Worm (Caenorhabditis elegans): ENCODE measurements around the gene Y62H9A.16.

Gene Y62H9A.16

DNA sequence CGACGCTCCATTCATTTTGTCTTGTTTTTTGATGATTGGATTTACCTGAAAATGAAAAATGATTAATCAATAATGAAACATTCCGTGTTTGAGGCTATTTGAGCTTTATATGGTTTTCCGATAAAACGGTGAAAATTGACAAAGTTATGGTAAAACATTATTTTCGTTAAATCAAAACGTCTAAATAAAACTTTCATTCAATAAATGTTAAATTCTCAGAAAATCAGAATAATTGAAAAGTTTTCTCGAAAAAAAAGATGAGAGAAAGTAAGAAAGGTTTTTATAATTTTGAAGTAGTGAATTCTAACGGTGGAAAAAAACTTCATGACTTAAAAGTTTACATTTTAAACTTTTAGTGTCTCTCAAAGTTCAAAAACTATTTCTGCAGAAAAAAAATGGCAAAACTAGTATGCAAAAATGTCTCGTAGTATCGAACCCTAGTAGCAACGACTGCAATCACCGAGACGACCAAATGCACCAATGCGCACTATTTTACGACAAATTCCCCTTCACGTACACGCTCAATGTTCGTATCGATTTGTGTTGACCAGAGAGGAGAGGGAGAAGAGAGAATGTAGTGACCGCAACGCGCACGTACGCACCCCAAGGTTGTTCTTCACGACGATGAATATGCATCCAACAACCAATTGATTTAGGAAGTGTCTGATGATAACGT, 28.8 kb downstream of the Y62H9A.16 start, which contains the start of gene nfya-1 (continued):
- TF ChIP-seq tbx-2 (tag; optimal IDR thresholded peaks at IDR 0.05) (peak; percentile 1), ets-4 (tag; optimal IDR thresholded peaks at IDR 0.05) (no peak), pros-1 (tag; optimal IDR thresholded peaks at IDR 0.05) (no peak), dmd-4 (tag; optimal IDR thresholded peaks at IDR 0.05; ENCODE audit: borderline replicate concordance) (no peak), sdc-2 (tag; optimal IDR thresholded peaks at IDR 0.05) (peak; percentile 71), dve-1 (tag; optimal IDR thresholded peaks at IDR 0.05) (no peak), pha-4 (tag; optimal IDR thresholded peaks at IDR 0.05) (no peak), sox-2 (GFP tag; IDR thresholded peaks at IDR 0.05) (no peak), mec-3 (tag; optimal IDR thresholded peaks at IDR 0.05; ENCODE audit: borderline replicate concordance) (no peak), hlh-15 (tag; optimal IDR thresholded peaks at IDR 0.05) (no peak), unc-86 (tag; optimal IDR thresholded peaks at IDR 0.05) (no peak), lim-6 (tag; optimal IDR thresholded peaks at IDR 0.05) (no peak), elt-4 (tag; optimal IDR thresholded peaks at IDR 0.05) (no peak), che-1 (tag; optimal IDR thresholded peaks at IDR 0.05) (no peak), unc-3 (GFP tag; conservative IDR thresholded peaks at IDR 0.05) (no peak), unc-3 (tag; optimal IDR thresholded peaks at IDR 0.05) (no peak), Y22D7AL.16 (tag; optimal IDR thresholded peaks at IDR 0.05) (no peak), pag-3 (tag; optimal IDR thresholded peaks at IDR 0.05; ENCODE audit: borderline replicate concordance) (no peak), sox-4 (tag; optimal IDR thresholded peaks at IDR 0.05) (no peak), hlh-30 (tag; optimal IDR thresholded peaks at IDR 0.05; ENCODE audit: insufficient read depth) (no peak), ceh-24 (tag; optimal IDR thresholded peaks at IDR 0.05) (no peak), pha-2 (tag; optimal IDR thresholded peaks at IDR 0.05) (no peak), ahr-1 (tag; optimal IDR thresholded peaks at IDR 0.05) (no peak), unc-42 (tag; optimal IDR thresholded peaks at IDR 0.05) (peak; percentile 3), fkh-10 (GFP tag; optimal IDR thresholded peaks at IDR 0.05) (no peak), eyg-1 (tag; optimal IDR thresholded peaks at IDR 0.05) (no peak), fax-1 (tag; optimal IDR thresholded peaks at IDR 0.05) (no peak), K09A11.1 (tag; optimal IDR thresholded peaks at IDR 0.05; ENCODE audit: insufficient read depth) (no peak), ceh-45 (GFP tag; IDR thresholded peaks at IDR 0.05) (no peak), madf-2 (tag; optimal IDR thresholded peaks at IDR 0.05) (no peak), ceh-31 (tag; optimal IDR thresholded peaks at IDR 0.05) (peak; percentile 37), ceh-30 (tag; optimal IDR thresholded peaks at IDR 0.05) (no peak), ceh-48 (tag; optimal IDR thresholded peaks at IDR 0.05) (peak; percentile 84), odd-2 (tag; optimal IDR thresholded peaks at IDR 0.05) (no peak), ceh-14 (tag; optimal IDR thresholded peaks at IDR 0.05) (no peak), ceh-9 (tag; optimal IDR thresholded peaks at IDR 0.05) (no peak), ama-1 (optimal IDR thresholded peaks at IDR 0.05) (no peak), ceh-6 (GFP tag; optimal IDR thresholded peaks at IDR 0.05) (no peak), hlh-8 (tag; optimal IDR thresholded peaks at IDR 0.05) (no peak)

DNA sequence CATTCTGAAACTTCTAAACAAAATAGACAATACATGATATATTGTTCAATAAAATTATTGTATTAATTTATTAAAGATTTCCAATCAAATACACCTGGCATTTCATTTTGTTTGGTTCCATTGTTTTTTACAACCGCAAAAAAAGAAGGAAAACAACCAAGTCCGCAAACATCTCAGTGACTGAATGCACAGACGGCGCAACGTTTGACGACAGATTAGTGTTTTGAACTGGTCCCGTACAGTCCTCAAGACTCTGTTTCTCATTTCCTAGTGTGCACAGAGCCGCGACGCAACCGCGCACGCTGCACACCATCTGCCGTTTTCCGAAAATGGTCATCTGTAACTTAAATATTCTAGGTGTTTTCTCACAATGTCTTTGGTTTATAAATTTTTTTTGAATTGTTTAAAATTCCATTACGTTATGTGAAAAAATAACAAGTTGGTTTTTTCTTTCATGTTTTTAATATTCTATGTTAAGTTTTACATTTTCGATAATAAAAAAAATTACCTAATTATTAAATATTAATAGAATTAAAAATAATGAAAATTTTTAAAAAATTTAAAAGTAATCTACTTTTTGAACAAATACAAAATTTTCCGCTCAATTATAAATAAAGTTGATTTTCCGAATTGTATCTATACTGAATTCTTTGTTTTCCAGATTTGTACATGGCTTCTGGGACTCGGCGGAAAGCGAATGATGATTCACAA, 30.2 kb downstream of the Y62H9A.16 start, which contains the start of gene lsd-1:
Gene lsd-1 (plus strand): TSS at position 661 of the 711 bp plus-strand sequence.
- TF ChIP-seq sdc-2 (tag; optimal IDR thresholded peaks at IDR 0.05), result peak; percentile 24
- TF ChIP-seq C38D4.7 (GFP tag; optimal IDR thresholded peaks at IDR 0.05), result no peak
